Worm (Caenorhabditis elegans) whole organism, L4 larva: ENCODE measurements around the gene ifp-1.
A peak's percentile ranks its signal among the peaks of the same experiment; 100 is the strongest.

Source experiments
- Y48G9A.11 ChIP-seq: fragments of 200-800 bp; sonication (Bioruptor generic); IDR thresholded peaks from 2 replicates; pipeline ENCODE4 v1.3.6; 2022; ENCODE audit warnings: missing genetic modification reagents, missing genetic modification characterization, missing compliant biosample characterization
- ceh-82 ChIP-seq: sonication (generic microtip); optimal IDR thresholded peaks from 2 replicates; lab custom pipeline; 2017; ENCODE audit warnings: missing biosample characterization, missing genetic modification characterization
- fkh-10 ChIP-seq: fragments of 150-350 bp; optimal IDR thresholded peaks from 2 replicates; lab custom pipeline; 2014; ENCODE audit warnings: missing biosample characterization, missing genetic modification reagents, missing genetic modification characterization
- lim-7 ChIP-seq: fragments of 200-800 bp; sonication (Bioruptor generic); IDR thresholded peaks from 2 replicates; pipeline ENCODE4 v1.3.6; 2022; ENCODE audit warnings: missing genetic modification characterization, missing compliant biosample characterization
- lsy-2 ChIP-seq, 2 experiments: fragments of 150-350 bp in 1 of 2; sonication (generic microtip) in 1 of 2; optimal IDR thresholded peaks; 2 replicates each; lab custom pipeline; 2014 to 2017; ENCODE audit warnings: missing biosample characterization in 2 of 2, missing genetic modification characterization in 2 of 2
- snpc-4 ChIP-seq: fragments of 150-350 bp; optimal IDR thresholded peaks from 2 replicates; lab custom pipeline; 2014; ENCODE audit warnings: missing biosample characterization, missing genetic modification characterization
- unc-62 ChIP-seq, 3 experiments: fragments of 150-350 bp in 1 of 3; sonication (generic microtip); optimal IDR thresholded peaks in 2 of 3; peaks in 1 of 3; 1 replicate in 1 of 3; 2 replicates in 2 of 3; lab custom pipeline; 2014 to 2017; ENCODE audit warnings: missing biosample characterization in 3 of 3, missing genetic modification characterization in 3 of 3, missing genetic modification reagents in 3 of 3, missing genotype in 1 of 3

ce11 chrX:9705257-9706035 lies 25.5 kb upstream of the ifp-1 start:
- peak in 1 of 2 experiments; percentile 77 for TF ChIP-seq unc-62 (GFP tag; optimal IDR thresholded peaks at IDR 0.05 in 1 of 2; lab: Kevin White, UChicago)
- TF ChIP-seq unc-62 (tag; optimal IDR thresholded peaks at IDR 0.05; lab: Kevin White, UChicago), result no peak
- peak; percentile 37 for TF ChIP-seq fkh-10 (GFP tag; lab: Kevin White, UChicago)
- TF ChIP-seq Y48G9A.11 (GFP tag; lab: Robert Waterston, UW), result no peak
- TF ChIP-seq lsy-2 (tag; optimal IDR thresholded peaks at IDR 0.05; lab: Kevin White, UChicago), result no peak
- TF ChIP-seq lim-7, result no peak
- no peak for TF ChIP-seq ceh-82 (tag; lab: Kevin White, UChicago)
- no peak for TF ChIP-seq snpc-4 (tag; lab: Kevin White, UChicago)
